Worm (Caenorhabditis elegans) whole organism, mixed stage, embryonic: ENCODE results near the gene F58A3.3.

Experiments used
- M03D4.4 ChIP-seq: sonication (generic microtip); optimal IDR thresholded peaks from 2 replicates; lab custom pipeline; 2017; ENCODE audit warnings: mild to moderate bottlenecking, missing genetic modification characterization, missing compliant biosample characterization
- bed-3 ChIP-seq: fragments of 200-800 bp; sonication (Bioruptor generic); optimal IDR thresholded peaks from 3 replicates; lab custom pipeline; 2018; ENCODE audit warnings: mild to moderate bottlenecking, missing genetic modification characterization, moderate library complexity, missing compliant biosample characterization
- blmp-1 ChIP-seq: fragments of 150-350 bp; optimal IDR thresholded peaks from 2 replicates; lab custom pipeline; 2014; ENCODE audit warnings: missing biosample characterization, missing genetic modification characterization
- ces-1 ChIP-seq: fragments of 150-350 bp; optimal IDR thresholded peaks from 2 replicates; lab custom pipeline; 2014; ENCODE audit warnings: missing biosample characterization, missing genetic modification reagents, missing genetic modification characterization
- cnd-1 ChIP-seq: fragments of 200-800 bp; sonication (Bioruptor generic); optimal IDR thresholded peaks from 2 replicates; lab custom pipeline; 2018; ENCODE audit warnings: mild to moderate bottlenecking, missing genetic modification characterization, missing compliant biosample characterization
- elt-1 ChIP-seq: sonication (generic microtip); optimal IDR thresholded peaks from 2 replicates; lab custom pipeline; 2017; ENCODE audit warnings: missing genetic modification characterization, mild to moderate bottlenecking, missing compliant biosample characterization, antibody characterized with exemption, moderate library complexity, borderline replicate concordance; ENCODE audit not compliant: insufficient read depth
- elt-3 ChIP-seq: fragments of 150-350 bp; optimal IDR thresholded peaks from 2 replicates; lab custom pipeline; 2014; ENCODE audit warnings: missing biosample characterization, missing genetic modification characterization
- flh-1 ChIP-seq: fragments of 200-800 bp; sonication (Bioruptor generic); optimal IDR thresholded peaks from 2 replicates; lab custom pipeline; 2018; ENCODE audit warnings: mild to moderate bottlenecking, missing genetic modification characterization, moderate library complexity, missing compliant biosample characterization
- ham-2 ChIP-seq: fragments of 200-800 bp; sonication (Bioruptor generic); optimal IDR thresholded peaks from 2 replicates; lab custom pipeline; 2018; ENCODE audit warnings: mild to moderate bottlenecking, missing genetic modification characterization, missing compliant biosample characterization
- lin-13 ChIP-seq: fragments of 150-350 bp; optimal IDR thresholded peaks from 2 replicates; lab custom pipeline; 2014; ENCODE audit warnings: missing biosample characterization, missing genetic modification characterization
- lsy-2 ChIP-seq: fragments of 150-350 bp; optimal IDR thresholded peaks from 2 replicates; lab custom pipeline; 2014; ENCODE audit warnings: missing biosample characterization, missing genetic modification characterization
- mab-5 ChIP-seq: fragments of 150-350 bp; optimal IDR thresholded peaks from 2 replicates; lab custom pipeline; 2014; ENCODE audit warnings: missing biosample characterization, missing genetic modification characterization
- mep-1 ChIP-seq: fragments of 150-350 bp; optimal IDR thresholded peaks from 2 replicates; lab custom pipeline; 2017; ENCODE audit warnings: missing biosample characterization, missing genetic modification reagents, missing genetic modification characterization, inconsistent platforms
- mls-2 ChIP-seq: sonication (generic microtip); optimal IDR thresholded peaks from 2 replicates; lab custom pipeline; 2016; ENCODE audit warnings: mild to moderate bottlenecking, missing genetic modification characterization, moderate library complexity, missing compliant biosample characterization
- nhr-12 ChIP-seq: fragments of 150-350 bp; optimal IDR thresholded peaks from 2 replicates; lab custom pipeline; 2014; ENCODE audit warnings: missing biosample characterization, missing genetic modification characterization
- nhr-2 ChIP-seq: fragments of 150-350 bp; optimal IDR thresholded peaks from 2 replicates; lab custom pipeline; 2014; ENCODE audit warnings: missing biosample characterization, missing genetic modification characterization
- nhr-237 ChIP-seq: fragments of 150-350 bp; optimal IDR thresholded peaks from 2 replicates; lab custom pipeline; 2014; ENCODE audit warnings: missing biosample characterization, missing genetic modification characterization
- nhr-28 ChIP-seq: fragments of 150-350 bp; optimal IDR thresholded peaks from 2 replicates; lab custom pipeline; 2014; ENCODE audit warnings: missing biosample characterization, missing genetic modification characterization
- nhr-76 ChIP-seq: sonication (generic microtip); optimal IDR thresholded peaks from 2 replicates; lab custom pipeline; 2017; ENCODE audit warnings: missing biosample characterization, missing genetic modification characterization
- pha-4 ChIP-seq: fragments of 150-350 bp; optimal IDR thresholded peaks from 2 replicates; lab custom pipeline; 2018; ENCODE audit warnings: missing biosample characterization, missing genetic modification reagents, missing genetic modification characterization
- sem-2 ChIP-seq: fragments of 200-800 bp; sonication (Bioruptor generic); optimal IDR thresholded peaks from 2 replicates; lab custom pipeline; 2018; ENCODE audit warnings: mild to moderate bottlenecking, missing genetic modification characterization, missing compliant biosample characterization
- snpc-4 ChIP-seq: fragments of 150-350 bp; optimal IDR thresholded peaks from 2 replicates; lab custom pipeline; 2014; ENCODE audit warnings: missing biosample characterization, missing genetic modification characterization
- sptf-1 ChIP-seq: sonication (generic microtip); optimal IDR thresholded peaks from 2 replicates; lab custom pipeline; 2017; ENCODE audit warnings: mild to moderate bottlenecking, missing genetic modification characterization, moderate library complexity, missing compliant biosample characterization
- tbx-8 ChIP-seq: fragments of 200-800 bp; sonication (Bioruptor generic); optimal IDR thresholded peaks from 2 replicates; lab custom pipeline; 2018; ENCODE audit warnings: mild to moderate bottlenecking, missing genetic modification characterization, moderate library complexity, missing compliant biosample characterization
- unc-120 ChIP-seq: sonication (generic microtip); optimal IDR thresholded peaks from 2 replicates; lab custom pipeline; 2017; ENCODE audit warnings: missing genetic modification characterization, missing compliant biosample characterization; ENCODE audit not compliant: poor library complexity, severe bottlenecking
- unc-39 ChIP-seq: fragments of 150-350 bp; optimal IDR thresholded peaks from 2 replicates; lab custom pipeline; 2014; ENCODE audit warnings: missing biosample characterization, missing genetic modification characterization
- unc-62 ChIP-seq: fragments of 150-350 bp; optimal IDR thresholded peaks from 2 replicates; lab custom pipeline; 2014; ENCODE audit warnings: missing biosample characterization, missing genetic modification reagents, missing genetic modification characterization
- zip-8 ChIP-seq: fragments of 150-350 bp; optimal IDR thresholded peaks from 2 replicates; lab custom pipeline; 2014; ENCODE audit warnings: missing biosample characterization, missing genetic modification characterization
- ztf-11 ChIP-seq: fragments of 150-350 bp; optimal IDR thresholded peaks from 2 replicates; lab custom pipeline; 2014; ENCODE audit warnings: missing biosample characterization, missing genetic modification characterization

Gene F58A3.3

DNA sequence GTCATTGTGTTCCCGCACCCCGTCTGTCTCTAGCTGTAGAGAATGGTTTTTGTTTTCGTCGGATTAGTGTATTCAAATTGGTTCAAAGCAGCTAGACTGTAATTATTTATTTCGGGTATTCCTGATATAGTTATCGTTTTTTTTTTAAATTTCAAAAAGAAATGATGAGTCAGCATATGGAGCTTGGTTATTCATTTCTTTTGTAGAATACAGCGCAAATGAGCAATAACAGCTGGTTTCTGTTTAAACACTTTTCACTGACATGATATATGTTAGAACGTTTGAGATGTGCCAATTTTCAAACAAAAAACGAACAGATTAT lies 21.6 kb upstream of the F58A3.3 start:
- TF ChIP-seq nhr-76 (tag; lab: Kevin White, UChicago) (no peak), ztf-11 (no peak), lsy-2 (tag; lab: Kevin White, UChicago) (no peak), mls-2 (tag; lab: Kevin White, UChicago) (peak; percentile 63), elt-1 (tag; lab: Kevin White, UChicago) (no peak), mep-1 (tag; lab: Kevin White, UChicago) (no peak)

DNA sequence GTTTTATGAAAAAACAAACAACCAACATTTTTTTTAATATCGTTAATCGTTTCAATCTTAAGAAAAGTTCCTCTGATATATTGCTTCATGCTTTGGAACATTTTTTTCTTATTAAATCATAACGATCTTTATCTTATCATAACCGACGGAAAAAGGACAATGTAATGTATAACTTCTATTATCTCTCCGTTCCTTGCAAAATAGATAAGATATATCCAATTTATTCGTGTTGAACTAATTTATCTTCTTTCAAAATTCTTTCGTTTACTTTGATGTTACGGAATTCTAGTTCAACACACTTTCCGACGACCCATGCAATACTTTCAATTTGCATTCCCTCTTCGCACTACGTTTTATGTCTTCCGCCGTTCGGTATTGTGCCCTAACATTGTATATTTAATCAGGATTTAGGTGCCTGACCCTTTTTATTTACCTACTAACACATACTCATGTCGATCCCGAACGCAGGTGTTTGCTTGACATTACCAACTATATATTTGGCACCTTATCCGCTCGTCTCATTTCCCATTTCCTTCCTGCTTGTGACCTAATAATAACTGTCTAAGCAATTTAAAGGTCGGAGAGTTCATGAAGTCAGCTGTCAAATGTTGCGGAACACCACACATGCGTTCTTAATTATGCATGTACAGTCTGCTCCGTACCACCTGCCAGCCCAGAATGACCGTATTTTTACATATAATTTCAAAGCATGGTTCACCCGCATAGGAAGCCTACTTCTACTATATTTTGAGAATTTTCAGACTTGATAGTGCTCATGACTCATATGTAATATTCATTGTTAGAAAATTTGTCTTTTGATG lies 20.9 kb upstream of the F58A3.3 start:
- TF ChIP-seq zip-8 (tag; lab: Kevin White, UChicago) (no peak), cnd-1 (tag; lab: Kevin White, UChicago) (peak; percentile 38), unc-62 (no peak), unc-39 (no peak), ham-2 (GFP tag; lab: Kevin White, UChicago) (no peak), sptf-1 (tag; lab: Kevin White, UChicago) (no peak), nhr-28 (tag; lab: Kevin White, UChicago) (no peak), nhr-76 (tag; lab: Kevin White, UChicago) (no peak), nhr-2 (peak; percentile 92), pha-4 (tag; lab: Kevin White, UChicago) (no peak), snpc-4 (tag; lab: Kevin White, UChicago) (no peak), unc-120 (tag; lab: Kevin White, UChicago) (no peak), elt-1 (tag; lab: Kevin White, UChicago) (peak; percentile 63), mep-1 (tag; lab: Kevin White, UChicago) (no peak), ces-1 (GFP tag; lab: Kevin White, UChicago) (no peak)

DNA sequence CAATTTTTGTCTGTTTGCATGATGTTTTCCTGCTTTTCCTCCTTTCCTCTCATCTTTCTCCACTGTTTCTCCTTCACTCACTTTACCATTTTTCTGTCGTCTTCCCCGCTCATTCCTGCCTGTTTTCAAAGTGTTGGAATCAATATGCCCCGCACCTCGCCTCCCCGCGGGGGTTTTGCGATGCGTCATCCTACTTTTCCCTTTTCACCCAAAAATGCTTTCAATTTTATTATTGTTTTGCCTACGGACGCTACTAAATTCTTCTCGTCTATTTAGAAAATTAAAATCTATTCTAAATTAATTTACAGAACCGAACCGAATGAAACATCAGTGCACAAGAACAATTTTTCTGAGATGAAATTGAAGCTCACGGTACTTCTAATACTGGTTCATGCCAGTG lies 20.3 kb upstream of the F58A3.3 start, which contains the start of gene ver-3:
Gene ver-3, plus strand, starts transcription at position 301 of the 400 bp plus-strand sequence.
- no peak for TF ChIP-seq nhr-12 (tag; lab: Kevin White, UChicago)
- TF ChIP-seq mls-2 (tag; lab: Kevin White, UChicago): no peak
- TF ChIP-seq mep-1 (tag; lab: Kevin White, UChicago): no peak
- TF ChIP-seq nhr-2: no peak
- no peak for TF ChIP-seq blmp-1
- TF ChIP-seq zip-8 (tag; lab: Kevin White, UChicago): no peak
- no peak for TF ChIP-seq unc-62
- no peak for TF ChIP-seq unc-39
- TF ChIP-seq sptf-1 (tag; lab: Kevin White, UChicago): no peak
- no peak for TF ChIP-seq elt-3 (tag; lab: Kevin White, UChicago)
- TF ChIP-seq M03D4.4 (tag; lab: Kevin White, UChicago): no peak
- no peak for TF ChIP-seq nhr-237 (tag; lab: Kevin White, UChicago)
- no peak for TF ChIP-seq unc-120 (tag; lab: Kevin White, UChicago)
- no peak for TF ChIP-seq flh-1 (GFP tag; lab: Kevin White, UChicago)
- TF ChIP-seq bed-3 (GFP tag; lab: Kevin White, UChicago): no peak
- TF ChIP-seq, all 35 proteins: peak for 0

DNA sequence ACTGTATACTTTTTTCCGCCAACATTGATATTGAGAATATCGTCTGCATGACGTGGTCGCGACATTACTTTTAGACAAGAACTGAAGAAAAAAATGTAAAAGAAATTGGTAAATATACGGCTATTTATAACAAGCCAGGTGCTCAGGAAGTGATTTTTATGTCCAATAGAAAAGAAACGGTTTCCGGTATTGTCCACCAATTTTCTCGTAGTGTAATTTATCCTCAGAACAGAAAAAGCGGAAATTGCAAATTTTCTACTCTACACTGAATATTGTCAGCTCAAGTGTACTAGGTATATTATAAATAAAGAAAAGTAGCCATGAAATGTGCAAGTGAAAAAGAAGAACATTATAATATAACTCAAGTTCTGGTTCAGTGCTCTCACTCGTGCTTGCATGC lies 13.3 kb upstream of the F58A3.3 start, which contains the start of gene F59F3.6:
Gene F59F3.6, minus strand, starts transcription at position 101 of the 400 bp plus-strand sequence.
- TF ChIP-seq sem-2 (GFP tag; lab: Kevin White, UChicago): no peak
- no peak for TF ChIP-seq lin-13
- TF ChIP-seq nhr-2: no peak
- no peak for TF ChIP-seq cnd-1 (tag; lab: Kevin White, UChicago)
- no peak for TF ChIP-seq M03D4.4 (tag; lab: Kevin White, UChicago)
- TF ChIP-seq lsy-2 (tag; lab: Kevin White, UChicago): no peak
- TF ChIP-seq elt-3 (tag; lab: Kevin White, UChicago): no peak
- no peak for TF ChIP-seq snpc-4 (tag; lab: Kevin White, UChicago)
- no peak for TF ChIP-seq ham-2 (GFP tag; lab: Kevin White, UChicago)
- TF ChIP-seq tbx-8 (GFP tag; lab: Kevin White, UChicago): no peak
- no peak for TF ChIP-seq mep-1 (tag; lab: Kevin White, UChicago)

DNA sequence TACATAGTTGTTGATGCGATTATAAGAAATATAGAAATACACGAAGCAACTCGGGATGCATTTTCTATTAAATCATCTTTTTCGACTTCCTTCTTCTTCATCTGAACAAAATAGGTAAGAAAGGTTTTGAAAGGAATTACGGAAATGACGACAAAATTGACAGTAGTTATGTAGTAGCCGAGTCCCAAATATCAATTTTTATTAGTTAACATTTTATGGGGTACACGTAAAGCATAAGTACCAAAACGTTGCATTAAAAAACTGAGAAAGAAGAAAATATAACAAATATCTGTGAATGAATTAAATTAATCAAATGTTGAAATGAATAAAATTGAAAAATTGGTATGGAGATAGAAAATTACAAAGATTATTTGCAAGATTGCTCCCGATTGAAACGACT lies 10.7 kb upstream of the F58A3.3 start, which contains the start of gene col-177:
Gene col-177, minus strand, starts transcription at position 101 of the 400 bp plus-strand sequence.
- TF ChIP-seq nhr-237 (tag; lab: Kevin White, UChicago) (no peak), ces-1 (GFP tag; lab: Kevin White, UChicago) (no peak), sem-2 (GFP tag; lab: Kevin White, UChicago) (no peak), bed-3 (GFP tag; lab: Kevin White, UChicago) (no peak), unc-120 (tag; lab: Kevin White, UChicago) (no peak), mab-5 (tag; lab: Kevin White, UChicago) (no peak), M03D4.4 (tag; lab: Kevin White, UChicago) (no peak), elt-1 (tag; lab: Kevin White, UChicago) (no peak)
